Worm (Caenorhabditis elegans) whole organism, mixed stage, embryonic: ENCODE measurements around the gene F10E7.5.

Source experiments
- M03D4.4 ChIP-seq: sonication (generic microtip); optimal IDR thresholded peaks from 2 replicates; lab custom pipeline; 2017; ENCODE audit warnings: mild to moderate bottlenecking, missing genetic modification characterization, missing compliant biosample characterization
- ceh-39 ChIP-seq: fragments of 150-350 bp; optimal IDR thresholded peaks from 2 replicates; lab custom pipeline; 2014; ENCODE audit warnings: missing biosample characterization, missing genetic modification characterization
- ceh-83 ChIP-seq: fragments of 200-800 bp; sonication (Bioruptor generic); optimal IDR thresholded peaks from 2 replicates; lab custom pipeline; 2018; ENCODE audit warnings: mild to moderate bottlenecking, missing genetic modification characterization, missing compliant biosample characterization
- ces-1 ChIP-seq: fragments of 150-350 bp; optimal IDR thresholded peaks from 2 replicates; lab custom pipeline; 2014; ENCODE audit warnings: missing biosample characterization, missing genetic modification reagents, missing genetic modification characterization
- cnd-1 ChIP-seq: fragments of 200-800 bp; sonication (Bioruptor generic); optimal IDR thresholded peaks from 2 replicates; lab custom pipeline; 2018; ENCODE audit warnings: mild to moderate bottlenecking, missing genetic modification characterization, missing compliant biosample characterization
- drap-1 ChIP-seq: fragments of 200-800 bp; sonication (Bioruptor generic); optimal IDR thresholded peaks from 3 replicates; lab custom pipeline; 2018; ENCODE audit warnings: mild to moderate bottlenecking, missing genetic modification characterization, missing compliant biosample characterization
- elt-1 ChIP-seq: sonication (generic microtip); optimal IDR thresholded peaks from 2 replicates; lab custom pipeline; 2017; ENCODE audit warnings: missing genetic modification characterization, mild to moderate bottlenecking, missing compliant biosample characterization, antibody characterized with exemption, moderate library complexity, borderline replicate concordance; ENCODE audit not compliant: insufficient read depth
- elt-3 ChIP-seq: fragments of 150-350 bp; optimal IDR thresholded peaks from 2 replicates; lab custom pipeline; 2014; ENCODE audit warnings: missing biosample characterization, missing genetic modification characterization
- ham-2 ChIP-seq: fragments of 200-800 bp; sonication (Bioruptor generic); optimal IDR thresholded peaks from 2 replicates; lab custom pipeline; 2018; ENCODE audit warnings: mild to moderate bottlenecking, missing genetic modification characterization, missing compliant biosample characterization
- hlh-1 ChIP-seq: fragments of 150-350 bp; optimal IDR thresholded peaks from 2 replicates; lab custom pipeline; 2014; ENCODE audit warnings: missing biosample characterization, missing genetic modification reagents, missing genetic modification characterization
- lin-13 ChIP-seq: fragments of 150-350 bp; optimal IDR thresholded peaks from 2 replicates; lab custom pipeline; 2014; ENCODE audit warnings: missing biosample characterization, missing genetic modification characterization
- lsy-2 ChIP-seq: fragments of 150-350 bp; optimal IDR thresholded peaks from 2 replicates; lab custom pipeline; 2014; ENCODE audit warnings: missing biosample characterization, missing genetic modification characterization
- mab-5 ChIP-seq: fragments of 150-350 bp; optimal IDR thresholded peaks from 2 replicates; lab custom pipeline; 2014; ENCODE audit warnings: missing biosample characterization, missing genetic modification characterization
- mep-1 ChIP-seq: fragments of 150-350 bp; optimal IDR thresholded peaks from 2 replicates; lab custom pipeline; 2017; ENCODE audit warnings: missing biosample characterization, missing genetic modification reagents, missing genetic modification characterization, inconsistent platforms
- sptf-1 ChIP-seq: sonication (generic microtip); optimal IDR thresholded peaks from 2 replicates; lab custom pipeline; 2017; ENCODE audit warnings: mild to moderate bottlenecking, missing genetic modification characterization, moderate library complexity, missing compliant biosample characterization
- tbx-8 ChIP-seq: fragments of 200-800 bp; sonication (Bioruptor generic); optimal IDR thresholded peaks from 2 replicates; lab custom pipeline; 2018; ENCODE audit warnings: mild to moderate bottlenecking, missing genetic modification characterization, moderate library complexity, missing compliant biosample characterization
- unc-120 ChIP-seq: sonication (generic microtip); optimal IDR thresholded peaks from 2 replicates; lab custom pipeline; 2017; ENCODE audit warnings: missing genetic modification characterization, missing compliant biosample characterization; ENCODE audit not compliant: poor library complexity, severe bottlenecking
- unc-62 ChIP-seq: fragments of 150-350 bp; optimal IDR thresholded peaks from 2 replicates; lab custom pipeline; 2014; ENCODE audit warnings: missing biosample characterization, missing genetic modification reagents, missing genetic modification characterization
- zip-8 ChIP-seq: fragments of 150-350 bp; optimal IDR thresholded peaks from 2 replicates; lab custom pipeline; 2014; ENCODE audit warnings: missing biosample characterization, missing genetic modification characterization
- ztf-11 ChIP-seq: fragments of 150-350 bp; optimal IDR thresholded peaks from 2 replicates; lab custom pipeline; 2014; ENCODE audit warnings: missing biosample characterization, missing genetic modification characterization

The F10E7.5 gene

DNA sequence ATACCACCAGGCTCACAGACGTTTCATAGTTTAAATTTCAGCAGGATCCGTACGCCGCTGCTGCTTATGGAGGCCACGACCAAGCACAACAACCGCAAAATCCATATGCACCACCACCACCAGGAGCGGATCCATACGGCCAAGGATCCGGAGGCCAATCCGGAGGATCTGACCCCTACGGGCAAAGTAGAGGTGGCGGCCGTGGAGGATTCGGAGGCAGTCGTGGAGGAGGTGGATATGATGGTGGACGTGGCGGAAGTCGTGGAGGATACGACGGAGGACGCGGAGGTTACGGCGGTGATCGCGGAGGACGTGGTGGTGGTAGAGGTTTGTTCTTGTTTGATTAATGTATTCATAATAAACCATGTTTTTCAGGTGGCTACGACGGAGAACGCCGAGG lies 41.3 kb downstream of the F10E7.5 start:
- TF ChIP-seq sptf-1: peak; percentile 1

DNA sequence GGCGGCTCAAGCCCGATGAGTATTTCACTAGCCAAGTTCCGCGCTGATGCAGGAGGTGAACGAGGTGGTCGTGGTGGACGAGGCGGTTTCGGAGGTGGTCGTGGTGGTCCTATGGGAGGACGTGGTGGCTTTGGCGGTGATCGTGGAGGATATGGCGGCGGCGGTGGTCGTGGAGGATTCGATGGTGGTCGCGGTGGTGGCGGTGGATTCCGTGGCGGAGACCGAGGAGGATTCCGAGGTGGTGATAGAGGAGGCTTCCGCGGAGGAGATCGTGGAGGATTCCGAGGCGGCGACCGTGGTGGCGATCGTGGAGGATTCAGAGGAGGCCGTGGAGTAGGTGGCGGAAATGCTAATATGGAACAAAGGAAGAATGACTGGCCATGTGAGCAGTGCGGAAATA lies 42.9 kb downstream of the F10E7.5 start:
- TF ChIP-seq tbx-8: no peak
- TF ChIP-seq unc-62: no peak
- TF ChIP-seq ces-1 (GFP tag; lab: Kevin White, UChicago): no peak
- no peak for TF ChIP-seq drap-1 (GFP tag; lab: Kevin White, UChicago)
- no peak for TF ChIP-seq ceh-83 (GFP tag; lab: Kevin White, UChicago)
- no peak for TF ChIP-seq mab-5 (tag; lab: Kevin White, UChicago)
- no peak for TF ChIP-seq hlh-1 (tag; lab: Kevin White, UChicago)
- no peak for TF ChIP-seq lin-13

DNA sequence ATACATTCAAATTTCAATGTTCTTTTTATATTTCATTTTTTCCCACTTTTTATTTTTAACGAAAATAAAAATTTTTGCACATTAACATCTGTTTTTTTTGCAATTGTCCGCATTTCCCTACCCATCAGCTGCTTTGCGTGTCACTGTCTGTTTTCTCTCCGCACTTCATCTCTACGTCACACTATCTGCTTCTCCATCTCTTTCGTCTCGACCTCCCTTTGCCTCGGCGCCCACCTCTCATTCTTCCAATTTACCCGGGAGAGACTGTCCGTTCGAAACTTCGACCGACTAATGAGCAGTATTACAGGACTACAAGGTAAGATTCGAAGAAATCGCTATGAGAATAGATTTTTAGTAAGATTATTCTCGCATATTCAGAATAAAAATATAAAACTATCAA lies 43.6 kb downstream of the F10E7.5 start, which contains the start of gene C27H5.2:
Gene C27H5.2, plus strand, starts transcription at position 190 of the 400 bp plus-strand sequence.
- no peak for TF ChIP-seq elt-3
- TF ChIP-seq hlh-1 (tag; lab: Kevin White, UChicago): peak; percentile 31
- no peak for TF ChIP-seq lin-13
- TF ChIP-seq ham-2 (GFP tag; lab: Kevin White, UChicago): no peak
- TF ChIP-seq tbx-8: no peak
- no peak for TF ChIP-seq unc-120 (tag; lab: Kevin White, UChicago)

DNA sequence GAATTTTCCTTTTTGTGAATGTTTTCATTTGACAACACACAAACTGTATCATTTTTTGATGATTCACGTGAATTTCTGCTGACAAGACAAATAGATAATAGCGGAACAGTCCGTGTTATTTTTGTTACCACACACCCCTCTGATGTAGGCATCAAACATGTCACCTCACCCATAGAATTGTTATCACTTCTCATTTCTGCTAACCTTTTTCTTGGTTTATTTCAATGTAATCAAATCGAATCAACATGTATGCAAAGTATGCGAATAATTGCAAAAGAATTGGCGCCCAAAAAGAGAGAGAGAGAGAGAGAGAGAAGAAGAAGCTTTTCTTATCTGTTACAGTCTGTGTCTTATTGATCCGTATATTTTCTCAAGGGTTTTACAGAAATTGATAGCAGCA lies 45.6 kb downstream of the F10E7.5 start:
- TF ChIP-seq elt-1 (tag; lab: Kevin White, UChicago): no peak

ce11 chrII:7161512-7161911 lies 49.7 kb downstream of the F10E7.5 start, which contains the start of gene C27H5.12:
Gene C27H5.12, minus strand, starts transcription at chrII:7161612.
- TF ChIP-seq ces-1 (GFP tag; lab: Kevin White, UChicago) (no peak), cnd-1 (tag; lab: Kevin White, UChicago) (no peak), M03D4.4 (tag; lab: Kevin White, UChicago) (no peak), lsy-2 (tag; lab: Kevin White, UChicago) (no peak), zip-8 (tag; lab: Kevin White, UChicago) (no peak), ham-2 (GFP tag; lab: Kevin White, UChicago) (no peak), drap-1 (GFP tag; lab: Kevin White, UChicago) (no peak), lin-13 (no peak), tbx-8 (no peak), ceh-83 (GFP tag; lab: Kevin White, UChicago) (no peak), elt-1 (tag; lab: Kevin White, UChicago) (no peak), unc-120 (tag; lab: Kevin White, UChicago) (no peak), ztf-11 (tag; lab: Kevin White, UChicago) (no peak), mab-5 (tag; lab: Kevin White, UChicago) (no peak), ceh-39 (tag; lab: Kevin White, UChicago) (no peak), elt-3 (no peak), mep-1 (no peak)
